Worm (Caenorhabditis elegans) whole organism, mixed stage, embryonic: ENCODE results near the gene mdh-1.

ENCODE experiments used
- mab-5 ChIP-seq: fragments of 150-350 bp; optimal IDR thresholded peaks from 2 replicates; lab custom pipeline; 2014; ENCODE audit warnings: missing biosample characterization, missing genetic modification characterization
- mls-2 ChIP-seq: sonication (generic microtip); optimal IDR thresholded peaks from 2 replicates; lab custom pipeline; 2016; ENCODE audit warnings: mild to moderate bottlenecking, missing genetic modification characterization, moderate library complexity, missing compliant biosample characterization
- nhr-237 ChIP-seq: fragments of 150-350 bp; optimal IDR thresholded peaks from 2 replicates; lab custom pipeline; 2014; ENCODE audit warnings: missing biosample characterization, missing genetic modification characterization
- nhr-28 ChIP-seq: fragments of 150-350 bp; optimal IDR thresholded peaks from 2 replicates; lab custom pipeline; 2014; ENCODE audit warnings: missing biosample characterization, missing genetic modification characterization
- unc-39 ChIP-seq: fragments of 150-350 bp; optimal IDR thresholded peaks from 2 replicates; lab custom pipeline; 2014; ENCODE audit warnings: missing biosample characterization, missing genetic modification characterization

DNA sequence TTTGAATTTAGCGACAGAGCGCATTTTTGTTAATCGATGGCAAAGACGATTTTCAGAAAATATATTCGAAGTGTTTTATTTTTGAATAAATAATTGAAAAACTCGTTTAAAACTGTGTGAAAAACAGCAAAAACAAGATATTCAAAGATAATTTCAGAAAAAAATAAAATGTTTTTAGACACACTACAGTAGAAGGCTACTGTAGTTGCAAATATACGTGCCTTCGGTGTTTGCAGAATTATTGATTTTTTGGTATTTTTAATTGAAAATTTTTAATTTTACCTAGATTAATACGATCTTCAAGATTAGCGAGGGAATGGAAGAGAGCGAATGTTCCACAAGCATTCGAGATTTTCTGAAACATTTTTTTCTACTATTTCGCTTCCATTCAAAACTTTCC is 5.7 kb downstream of the mdh-1 start:
- TF ChIP-seq nhr-237 (tag; lab: Kevin White, UChicago), result no peak
- TF ChIP-seq mls-2 (tag; lab: Kevin White, UChicago), result no peak
- TF ChIP-seq mab-5, result no peak
- TF ChIP-seq nhr-28 (tag; lab: Kevin White, UChicago), result no peak
- TF ChIP-seq unc-39 (tag; lab: Kevin White, UChicago), result no peak
